Worm (Caenorhabditis elegans): ENCODE measurements around the gene srx-76.
A peak's percentile ranks its signal among the peaks of the same experiment; 100 is the strongest.

srx-76 gene

ce11 chrV:11887988-11888499 lies 3.6 kb upstream of the srx-76 start, which contains the start of gene adh-1:
Gene adh-1, plus strand, starts transcription at chrV:11888248.
- TF ChIP-seq efl-3 (GFP tag; optimal IDR thresholded peaks at IDR 0.05) (no peak), nhr-19 (GFP tag; conservative IDR thresholded peaks at IDR 0.05) (peak; percentile 99), unc-130 (tag; optimal IDR thresholded peaks at IDR 0.05) (peak; percentile 67), aha-1 (tag; optimal IDR thresholded peaks at IDR 0.05) (no peak), elt-2 (tag; optimal IDR thresholded peaks at IDR 0.05) (peak; percentile 75), nhr-11 (tag; optimal IDR thresholded peaks at IDR 0.05) (peak; percentile 62), ceh-90 (tag; optimal IDR thresholded peaks at IDR 0.05) (no peak), unc-98 (GFP tag; IDR thresholded peaks at IDR 0.05) (no peak), nhr-28 (tag; optimal IDR thresholded peaks at IDR 0.05) (no peak), fkh-8 (tag; optimal IDR thresholded peaks at IDR 0.05) (no peak), isw-1 (GFP tag; IDR thresholded peaks at IDR 0.05) (no peak), nhr-12 (tag; optimal IDR thresholded peaks at IDR 0.05) (no peak), ceh-88 (GFP tag; IDR thresholded peaks at IDR 0.05) (no peak; the same call in none of the 2 replicates), zag-1 (tag; optimal IDR thresholded peaks at IDR 0.05) (no peak), irx-1 (tag; optimal IDR thresholded peaks at IDR 0.05) (peak; percentile 77), C04F5.9 (tag; optimal IDR thresholded peaks at IDR 0.05) (peak; percentile 1), efl-1 (optimal IDR thresholded peaks at IDR 0.05) (peak; percentile 23 to 46), efl-1 (GFP tag; optimal IDR thresholded peaks at IDR 0.05 in 1 of 2) (peak in 1 of 2 experiments; percentile 95), vab-15 (tag; optimal IDR thresholded peaks at IDR 0.05) (no peak), mef-2 (tag; optimal IDR thresholded peaks at IDR 0.05) (no peak), egl-13 (tag; optimal IDR thresholded peaks at IDR 0.05) (no peak), nhr-20 (tag; optimal IDR thresholded peaks at IDR 0.05) (peak; percentile 97), nhr-77 (tag; optimal IDR thresholded peaks at IDR 0.05) (peak; percentile 51), lin-15B (tag; optimal IDR thresholded peaks at IDR 0.05) (no peak), unc-62 (GFP tag; optimal IDR thresholded peaks at IDR 0.05) (no peak), sox-4 (tag; optimal IDR thresholded peaks at IDR 0.05) (peak; percentile 57), snpc-4 (tag; optimal IDR thresholded peaks at IDR 0.05) (peak; percentile 30), jun-1 (tag; optimal IDR thresholded peaks at IDR 0.05) (peak; percentile 70), fkh-4 (tag; optimal IDR thresholded peaks at IDR 0.05; ENCODE audit: borderline replicate concordance) (no peak), swsn-7 (tag; optimal IDR thresholded peaks at IDR 0.05) (peak; percentile 56), Y116A8C.19 (tag; optimal IDR thresholded peaks at IDR 0.05; ENCODE audit: borderline replicate concordance) (no peak), lin-35 (GFP tag; optimal IDR thresholded peaks at IDR 0.05) (peak; percentile 37 to 68), sptf-1 (tag; optimal IDR thresholded peaks at IDR 0.05) (no peak), dpl-1 (GFP tag; optimal IDR thresholded peaks at IDR 0.05) (peak; percentile 4 to 50 (median 8)), lin-13 (GFP tag; optimal IDR thresholded peaks at IDR 0.05) (peak; percentile 62), lin-39 (tag; optimal IDR thresholded peaks at IDR 0.05) (peak; percentile 72), aly-2 (tag; optimal IDR thresholded peaks at IDR 0.05) (no peak), nhr-90 (tag; optimal IDR thresholded peaks at IDR 0.05; ENCODE audit: poor library complexity) (peak; percentile 75), nhr-47 (tag; optimal IDR thresholded peaks at IDR 0.05) (peak; percentile 77), hlh-4 (tag; optimal IDR thresholded peaks at IDR 0.05) (no peak), nhr-85 (tag) (peak; percentile 94), snu-23 (GFP tag; optimal IDR thresholded peaks at IDR 0.05) (peak; percentile 82), unc-30 (tag; optimal IDR thresholded peaks at IDR 0.05) (no peak), ztf-11 (tag; optimal IDR thresholded peaks at IDR 0.05) (peak in 1 of 2 experiments; percentile 8), C34B4.2 (tag; optimal IDR thresholded peaks at IDR 0.05) (peak; percentile 42), tbx-2 (tag; optimal IDR thresholded peaks at IDR 0.05) (peak; percentile 88), dsc-1 (tag; optimal IDR thresholded peaks at IDR 0.05) (no peak), alr-1 (tag; optimal IDR thresholded peaks at IDR 0.05; ENCODE audit: borderline replicate concordance) (no peak), mdl-1 (tag; optimal IDR thresholded peaks at IDR 0.05) (peak; percentile 25 to 99), rnt-1 (tag; optimal IDR thresholded peaks at IDR 0.05) (peak; percentile 91), elt-3 (tag; optimal IDR thresholded peaks at IDR 0.05) (peak in 3 of 6 experiments; percentile 18 to 99 (median 41)), ets-5 (GFP tag; IDR thresholded peaks at IDR 0.05) (no peak), ces-1 (GFP tag; optimal IDR thresholded peaks at IDR 0.05) (no peak)
